Fruit fly (Drosophila melanogaster) whole organism, adult: Measurements from ENCODE around the gene CAH3.

Source experiments
- CG7101 ChIP-seq: fragments of 200-800 bp; sonication (Bioruptor generic); optimal IDR thresholded peaks from 2 replicates; lab custom pipeline; 2018; ENCODE audit warnings: missing biosample characterization, mild to moderate bottlenecking, missing genetic modification characterization, moderate library complexity
- cnc ChIP-seq, 2 experiments: fragments of >200 bp; optimal IDR thresholded peaks; 2 replicates each; lab custom pipeline; 2017

DNA sequence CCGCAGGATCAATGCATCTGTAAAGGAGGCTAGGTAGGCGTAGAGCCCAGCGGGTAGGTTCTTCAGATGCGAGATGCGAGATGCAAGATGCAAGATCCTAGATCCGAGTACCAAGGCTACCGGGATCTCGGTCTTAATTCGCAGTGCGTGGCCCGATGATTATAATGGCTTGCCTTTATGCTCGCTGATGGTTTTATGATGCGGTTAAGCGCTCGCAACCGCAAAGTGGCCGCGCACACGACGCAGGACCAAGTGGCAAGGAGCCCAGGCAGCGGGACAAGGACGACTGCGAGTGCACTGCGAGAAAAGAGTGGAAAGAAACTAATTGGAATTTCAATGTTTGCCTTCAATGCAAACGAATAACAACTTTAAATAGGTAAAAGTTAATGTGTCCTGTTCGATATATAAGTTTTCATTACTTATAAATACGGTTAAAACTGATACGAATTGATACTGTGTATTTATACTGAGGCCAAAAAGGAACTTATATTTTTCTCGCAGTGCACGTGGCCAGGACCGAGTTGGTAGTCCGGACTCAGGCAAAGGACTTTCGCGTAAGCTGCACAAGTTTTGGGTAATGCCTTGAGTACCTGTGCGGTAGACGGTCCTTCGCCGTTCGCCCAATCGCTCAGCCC, 27.0 kb upstream of the CAH3 start:
- no peak for TF ChIP-seq CG7101 (tag; lab: Kevin White, UChicago)
- TF ChIP-seq cnc (optimal IDR thresholded peaks at IDR 0.05; lab: Kevin White, UChicago) = no peak
